Worm (Caenorhabditis elegans): ENCODE results near the gene T28C6.5.

The T28C6.5 gene

DNA sequence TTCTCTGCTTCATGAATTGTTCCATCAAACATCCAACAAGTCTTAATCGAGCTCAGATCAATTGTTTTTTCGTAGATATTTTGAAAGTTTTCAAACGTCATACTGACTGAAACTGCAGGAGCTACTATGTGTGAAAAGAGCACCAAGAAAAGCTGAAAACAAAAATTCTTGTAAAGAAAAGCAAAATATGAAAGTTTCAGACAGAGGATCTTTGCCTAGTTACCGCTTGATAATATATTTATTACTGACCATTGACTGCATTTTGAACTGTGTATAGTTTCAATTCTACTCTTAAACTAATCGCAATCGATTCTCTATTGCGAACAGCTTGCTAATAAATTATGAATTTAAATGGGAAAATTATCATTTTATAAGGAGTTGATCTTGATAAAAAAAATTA lies 23.0 kb upstream of the T28C6.5 start, which contains the start of gene clec-182:
Gene clec-182, minus strand, starts transcription at position 101 of the 400 bp plus-strand sequence.
- TF ChIP-seq R02D3.7 (tag; optimal IDR thresholded peaks at IDR 0.05) (no peak), fos-1 (tag; optimal IDR thresholded peaks at IDR 0.05) (no peak)

DNA sequence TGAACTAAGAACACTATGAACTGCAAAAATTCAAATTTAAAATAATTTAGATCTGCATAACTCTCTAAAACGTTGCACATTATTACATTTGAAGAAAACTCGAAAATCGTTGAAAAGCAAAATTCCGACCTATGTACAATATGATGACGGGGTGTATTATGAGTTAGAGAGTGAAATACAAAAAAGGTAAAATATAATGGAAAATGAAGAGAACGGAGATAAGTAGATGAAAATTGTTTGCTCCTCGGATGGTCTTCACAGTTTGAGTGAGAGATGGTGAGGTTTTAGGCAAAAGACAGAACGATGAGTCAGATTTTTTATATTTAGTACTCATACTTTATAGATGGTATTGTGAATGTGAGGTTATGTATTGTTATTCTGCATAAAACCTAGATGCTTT lies 13.9 kb upstream of the T28C6.5 start:
- TF ChIP-seq fos-1 (tag; optimal IDR thresholded peaks at IDR 0.05) (peak; percentile 78), lin-13 (GFP tag; optimal IDR thresholded peaks at IDR 0.05) (no peak)

DNA sequence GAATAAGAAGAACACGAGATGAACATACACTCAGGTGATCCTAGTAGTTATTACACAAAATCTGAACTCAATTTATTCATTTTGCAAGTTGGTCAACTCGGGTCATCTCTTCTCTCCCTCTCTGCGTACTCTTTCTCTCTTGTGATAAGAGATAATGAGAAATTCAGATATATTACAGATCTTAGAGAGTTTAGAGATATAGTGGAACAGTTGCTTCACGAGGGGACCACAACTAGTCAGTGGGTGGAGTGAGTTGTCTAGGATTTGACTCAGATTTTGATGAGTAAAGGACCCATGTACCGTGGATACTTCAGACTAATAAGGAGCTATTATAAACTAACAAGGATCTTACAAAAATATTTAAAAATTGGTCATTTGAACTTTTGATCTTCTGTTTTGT lies 7.6 kb upstream of the T28C6.5 start, which contains the start of gene exc-5:
Gene exc-5, minus strand, starts transcription at position 57 of the 400 bp plus-strand sequence.
- TF ChIP-seq ztf-1 (GFP tag; conservative IDR thresholded peaks at IDR 0.05) (no peak), nhr-6 (tag; optimal IDR thresholded peaks at IDR 0.05) (no peak), nhr-10 (tag; optimal IDR thresholded peaks at IDR 0.05) (no peak), skn-1 (tag; optimal IDR thresholded peaks at IDR 0.05) (no peak), nhr-237 (tag; optimal IDR thresholded peaks at IDR 0.05) (no peak), unc-55 (GFP tag; optimal IDR thresholded peaks at IDR 0.05) (no peak), C34F6.9 (tag; optimal IDR thresholded peaks at IDR 0.05) (peak; percentile 8), sma-9 (GFP tag; optimal IDR thresholded peaks at IDR 0.05) (peak; percentile 28), sma-9 (tag; optimal IDR thresholded peaks at IDR 0.05) (no peak), nhr-129 (tag; optimal IDR thresholded peaks at IDR 0.05) (peak; percentile 13), nhr-12 (tag; optimal IDR thresholded peaks at IDR 0.05) (no peak), nhr-77 (tag; optimal IDR thresholded peaks at IDR 0.05) (no peak), mbf-1 (tag; optimal IDR thresholded peaks at IDR 0.05) (no peak), unc-39 (tag; optimal IDR thresholded peaks at IDR 0.05) (no peak), gmeb-1 (tag; optimal IDR thresholded peaks at IDR 0.05) (no peak), elt-3 (tag; optimal IDR thresholded peaks at IDR 0.05) (no peak), elt-1 (tag; optimal IDR thresholded peaks at IDR 0.05) (no peak), fos-1 (tag; optimal IDR thresholded peaks at IDR 0.05) (no peak), F13H6.1 (tag; optimal IDR thresholded peaks at IDR 0.05) (peak; percentile 51), dmd-4 (tag; optimal IDR thresholded peaks at IDR 0.05) (no peak), peb-1 (tag; optimal IDR thresholded peaks at IDR 0.05) (no peak), alr-1 (tag; optimal IDR thresholded peaks at IDR 0.05) (no peak), ztf-4 (tag; optimal IDR thresholded peaks at IDR 0.05) (no peak)

DNA sequence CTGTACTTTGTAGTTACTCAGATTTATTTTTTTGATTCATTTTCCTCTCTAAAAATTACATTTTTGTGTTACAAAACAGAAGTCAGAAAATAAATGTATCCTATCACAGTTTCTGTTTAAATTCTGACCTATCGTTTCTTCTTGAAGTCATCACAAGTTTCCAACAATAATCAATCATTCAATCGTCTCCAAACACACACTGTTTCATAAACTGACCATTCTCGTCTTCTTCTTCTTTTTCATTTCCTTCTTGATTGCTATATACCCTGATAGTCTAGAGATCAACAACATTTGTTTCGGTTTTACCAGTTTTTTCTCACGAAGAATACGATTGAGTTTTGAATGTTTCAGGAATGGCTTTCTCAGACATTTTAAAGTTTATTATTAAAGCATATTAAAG lies 6.1 kb upstream of the T28C6.5 start:
- TF ChIP-seq sma-3 (GFP tag; optimal IDR thresholded peaks at IDR 0.05) = peak; percentile 21
- TF ChIP-seq nhr-25 (tag; optimal IDR thresholded peaks at IDR 0.05) = peak; percentile 29
- peak; percentile 23 for TF ChIP-seq nhr-21 (tag; optimal IDR thresholded peaks at IDR 0.05)
- TF ChIP-seq zag-1 (tag; optimal IDR thresholded peaks at IDR 0.05) = no peak
- no peak for TF ChIP-seq lin-13 (GFP tag; optimal IDR thresholded peaks at IDR 0.05)
- peak; percentile 55 for TF ChIP-seq sma-9 (GFP tag; optimal IDR thresholded peaks at IDR 0.05)
- no peak for TF ChIP-seq sma-9 (tag; optimal IDR thresholded peaks at IDR 0.05)

DNA sequence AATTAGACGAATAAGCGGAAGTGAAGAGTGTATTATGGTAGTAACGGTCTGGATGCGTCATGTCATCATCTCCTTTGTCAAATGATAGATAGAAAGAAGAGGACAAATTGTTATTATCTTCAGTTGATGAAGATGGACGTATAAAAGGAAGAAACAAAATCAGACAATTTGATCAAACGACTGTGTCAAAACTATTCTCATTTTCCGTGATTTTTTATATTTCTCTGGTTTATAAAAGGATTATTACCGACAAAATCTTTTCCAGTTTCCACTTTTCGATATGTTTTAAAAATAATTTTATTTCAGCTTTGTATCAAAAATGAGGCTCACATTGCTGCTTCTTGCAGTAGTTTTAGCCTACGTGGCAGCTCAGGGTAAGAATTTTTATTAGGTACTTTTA lies 5.2 kb upstream of the T28C6.5 start, which contains the start of gene grsp-2:
Gene grsp-2, plus strand, starts transcription at position 301 of the 400 bp plus-strand sequence.
- TF ChIP-seq snpc-4 (tag; optimal IDR thresholded peaks at IDR 0.05) (no peak), sma-3 (GFP tag; optimal IDR thresholded peaks at IDR 0.05) (peak; percentile 35)

DNA sequence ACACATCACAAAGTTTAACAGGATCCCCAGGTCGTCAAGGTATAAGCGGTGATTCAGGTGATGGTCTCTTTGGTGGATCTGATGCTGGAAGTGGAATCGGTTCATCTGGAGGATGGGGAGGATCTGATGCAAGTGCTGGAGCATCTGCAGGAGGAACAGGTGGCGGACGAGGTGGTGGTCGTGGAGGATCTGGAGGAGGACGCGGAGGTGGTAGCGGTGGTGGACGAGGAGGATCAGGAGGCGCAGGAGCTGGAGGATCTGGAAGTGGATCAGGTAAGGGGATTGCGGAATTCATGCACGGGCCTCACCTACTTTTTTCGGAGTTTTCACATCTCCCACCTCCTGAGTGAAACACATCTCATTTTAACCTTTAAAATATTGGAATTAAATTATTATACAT lies 4.6 kb upstream of the T28C6.5 start:
- TF ChIP-seq lin-13 (GFP tag; optimal IDR thresholded peaks at IDR 0.05) (no peak), snpc-4 (tag; optimal IDR thresholded peaks at IDR 0.05) (no peak), nhr-23 (tag; optimal IDR thresholded peaks at IDR 0.05) (no peak), sma-3 (GFP tag; optimal IDR thresholded peaks at IDR 0.05) (no peak), egl-27 (tag; optimal IDR thresholded peaks at IDR 0.05) (no peak), dmd-4 (tag; optimal IDR thresholded peaks at IDR 0.05) (no peak), mdl-1 (tag; optimal IDR thresholded peaks at IDR 0.05) (no peak), nhr-10 (tag; optimal IDR thresholded peaks at IDR 0.05) (no peak), nhr-12 (tag; optimal IDR thresholded peaks at IDR 0.05) (no peak), zag-1 (tag; optimal IDR thresholded peaks at IDR 0.05) (no peak), elt-1 (tag; optimal IDR thresholded peaks at IDR 0.05) (no peak), gmeb-1 (tag; optimal IDR thresholded peaks at IDR 0.05) (no peak), unc-55 (GFP tag; optimal IDR thresholded peaks at IDR 0.05) (no peak), alr-1 (tag; optimal IDR thresholded peaks at IDR 0.05) (no peak), lin-39 (tag; optimal IDR thresholded peaks at IDR 0.05) (no peak), sem-4 (tag; optimal IDR thresholded peaks at IDR 0.05) (no peak)

Data from whole organism, L2 larva.